Fruit fly (Drosophila melanogaster) whole organism, embryonic: ENCODE data around the gene Hinfp.

ENCODE experiments used
- CG10654 ChIP-seq: fragments of 200-800 bp; sonication (Bioruptor generic); optimal IDR thresholded peaks from 2 replicates; lab custom pipeline; 2016; ENCODE audit warnings: missing biosample characterization, missing genetic modification characterization
- CG11085 ChIP-seq: fragments of 200-800 bp; sonication (Bioruptor generic); IDR thresholded peaks from 2 replicates; pipeline ENCODE4 v1.3.6; 2022; ENCODE audit warnings: missing biosample characterization, missing genetic modification characterization
- CG11696 ChIP-seq: fragments of 200-800 bp; sonication (Bioruptor generic); IDR thresholded peaks from 2 replicates; pipeline ENCODE4 v1.3.6; 2022; ENCODE audit warnings: missing biosample characterization, missing genetic modification characterization
- CG12299 ChIP-seq: fragments of 200-800 bp; sonication (Bioruptor generic); optimal IDR thresholded peaks from 2 replicates; lab custom pipeline; 2018; ENCODE audit warnings: missing biosample characterization, mild to moderate bottlenecking, missing genetic modification characterization
- CG13123 ChIP-seq: fragments of 200-800 bp; sonication (Bioruptor generic); optimal IDR thresholded peaks from 2 replicates; lab custom pipeline; 2016; ENCODE audit warnings: missing biosample characterization, missing genetic modification characterization
- CG13287 ChIP-seq: fragments of 200-800 bp; sonication (Bioruptor generic); IDR thresholded peaks from 2 replicates; pipeline ENCODE4 v1.3.6; 2022; ENCODE audit warnings: missing biosample characterization, missing genetic modification characterization; ENCODE audit not compliant: partially characterized antibody
- CG15479 ChIP-seq: fragments of 200-800 bp; sonication (Bioruptor generic); optimal IDR thresholded peaks from 3 replicates; lab custom pipeline; 2019; ENCODE audit warnings: missing biosample characterization, mild to moderate bottlenecking, missing genetic modification characterization, moderate library complexity
- CG1647 ChIP-seq: fragments of 200-800 bp; sonication (Bioruptor generic); optimal IDR thresholded peaks from 3 replicates; lab custom pipeline; 2016; ENCODE audit warnings: missing biosample characterization, missing genetic modification characterization
- CG17829 ChIP-seq: fragments of 200-800 bp; optimal IDR thresholded peaks from 2 replicates; lab custom pipeline; 2019; ENCODE audit warnings: missing biosample characterization, mild to moderate bottlenecking, missing genetic modification characterization, moderate library complexity
- CG18262 ChIP-seq: fragments of 200-800 bp; optimal IDR thresholded peaks from 3 replicates; lab custom pipeline; 2019; ENCODE audit warnings: missing biosample characterization, mild to moderate bottlenecking, missing genetic modification characterization, moderate library complexity
- CG2120 ChIP-seq: fragments of 200-800 bp; sonication (Bioruptor generic); optimal IDR thresholded peaks from 3 replicates; lab custom pipeline; 2016; ENCODE audit warnings: missing biosample characterization, missing genetic modification characterization
- CG32772 ChIP-seq: fragments of 200-800 bp; sonication (Bioruptor generic); IDR thresholded peaks from 2 replicates; pipeline ENCODE4 v1.3.6; 2022; ENCODE audit warnings: missing biosample characterization, missing genetic modification characterization
- CG34376 ChIP-seq: fragments of 200-800 bp; sonication (Bioruptor generic); optimal IDR thresholded peaks from 2 replicates; lab custom pipeline; 2018; ENCODE audit warnings: missing biosample characterization, mild to moderate bottlenecking, missing genetic modification characterization
- CG4424 ChIP-seq: fragments of 200-800 bp; sonication (Bioruptor generic); optimal IDR thresholded peaks from 3 replicates; lab custom pipeline; 2016; ENCODE audit warnings: missing biosample characterization, missing genetic modification characterization
- CG6689 ChIP-seq: fragments of 200-800 bp; sonication (Bioruptor generic); IDR thresholded peaks from 2 replicates; pipeline ENCODE4 v1.3.6; 2022; ENCODE audit warnings: missing biosample characterization, missing genetic modification characterization
- CG6765 ChIP-seq: fragments of 200-800 bp; sonication (Bioruptor generic); optimal IDR thresholded peaks from 3 replicates; lab custom pipeline; 2017; ENCODE audit warnings: missing biosample characterization, mild to moderate bottlenecking, missing genetic modification characterization
- CG6813 ChIP-seq: fragments of 200-800 bp; sonication (Bioruptor generic); optimal IDR thresholded peaks from 2 replicates; lab custom pipeline; 2017; ENCODE audit warnings: missing biosample characterization, missing genetic modification characterization, mild to moderate bottlenecking, moderate library complexity, missing genetic modification reagents
- CG7928 ChIP-seq: fragments of 200-800 bp; sonication (Bioruptor generic); optimal IDR thresholded peaks from 2 replicates; lab custom pipeline; 2017; ENCODE audit warnings: missing biosample characterization, mild to moderate bottlenecking, missing genetic modification characterization
- CG8281 ChIP-seq: fragments of 200-800 bp; sonication (Bioruptor generic); optimal IDR thresholded peaks from 2 replicates; lab custom pipeline; 2018; ENCODE audit warnings: missing biosample characterization, mild to moderate bottlenecking, missing genetic modification characterization, moderate library complexity
- CG8765 ChIP-seq: fragments of 200-800 bp; sonication (Bioruptor generic); IDR thresholded peaks from 2 replicates; pipeline ENCODE4 v1.3.6; 2022; ENCODE audit warnings: missing biosample characterization, missing genetic modification characterization
- Dip3 ChIP-seq: fragments of 200-800 bp; sonication (Bioruptor generic); optimal IDR thresholded peaks from 3 replicates; lab custom pipeline; 2016; ENCODE audit warnings: missing biosample characterization, missing genetic modification characterization
- H2.0 ChIP-seq: fragments of 200-800 bp; sonication (Bioruptor generic); IDR thresholded peaks from 2 replicates; pipeline ENCODE4 v1.3.6; 2022; ENCODE audit warnings: missing biosample characterization, missing genetic modification characterization
- HHEX ChIP-seq: fragments of 200-800 bp; sonication (Bioruptor generic); optimal IDR thresholded peaks from 3 replicates; lab custom pipeline; 2017; ENCODE audit warnings: missing biosample characterization, mild to moderate bottlenecking, missing genetic modification characterization, missing genetic modification reagents
- HLHmδ ChIP-seq: fragments of 200-800 bp; sonication (Bioruptor generic); optimal IDR thresholded peaks from 2 replicates; lab custom pipeline; 2018; ENCODE audit warnings: missing biosample characterization, mild to moderate bottlenecking, missing genetic modification characterization, moderate library complexity
- Hr78 ChIP-seq, 2 experiments: fragments of 200-800 bp in 1 of 2; fragments of >200 bp in 1 of 2; sonication (Bioruptor generic) in 1 of 2; optimal IDR thresholded peaks; 2 replicates each; lab custom pipeline; 2017 to 2019; ENCODE audit warnings: missing biosample characterization in 2 of 2, missing genetic modification characterization in 2 of 2, mild to moderate bottlenecking in 1 of 2, moderate library complexity in 1 of 2
- MTF-1 ChIP-seq: fragments of 200-800 bp; sonication (Bioruptor generic); optimal IDR thresholded peaks from 2 replicates; lab custom pipeline; 2018; ENCODE audit warnings: missing biosample characterization, mild to moderate bottlenecking, missing genetic modification characterization, borderline replicate concordance
- NC2α ChIP-seq: fragments of 200-800 bp; sonication (Bioruptor generic); optimal IDR thresholded peaks from 2 replicates; lab custom pipeline; 2016; ENCODE audit warnings: missing biosample characterization, missing genetic modification characterization
- Oli ChIP-seq: fragments of 200-800 bp; sonication (Bioruptor generic); optimal IDR thresholded peaks from 2 replicates; lab custom pipeline; 2018; ENCODE audit warnings: missing biosample characterization, mild to moderate bottlenecking, missing genetic modification characterization, moderate library complexity
- Sry-δ ChIP-seq: fragments of 200-800 bp; sonication (Bioruptor generic); optimal IDR thresholded peaks from 2 replicates; lab custom pipeline; 2016; ENCODE audit warnings: missing biosample characterization, missing genetic modification characterization
- Taf1 ChIP-seq: fragments of 200-800 bp; sonication (Bioruptor generic); IDR thresholded peaks from 2 replicates; pipeline ENCODE4 v1.3.6; 2022; ENCODE audit warnings: missing biosample characterization, missing genetic modification characterization
- Usf ChIP-seq: fragments of 200-800 bp; sonication (Bioruptor generic); optimal IDR thresholded peaks from 2 replicates; lab custom pipeline; 2017; ENCODE audit warnings: missing genotype, missing biosample characterization, missing genetic modification characterization
- Xbp1 ChIP-seq: fragments of 200-800 bp; sonication (Bioruptor generic); optimal IDR thresholded peaks from 3 replicates; lab custom pipeline; 2016; ENCODE audit warnings: missing biosample characterization, mild to moderate bottlenecking, missing genetic modification characterization
- abd-A ChIP-seq: fragments of 200-800 bp; sonication (Bioruptor generic); optimal IDR thresholded peaks from 3 replicates; lab custom pipeline; 2019; ENCODE audit warnings: missing biosample characterization, mild to moderate bottlenecking, missing genetic modification characterization, moderate library complexity
- bab2 ChIP-seq: fragments of 200-800 bp; sonication (Bioruptor generic); optimal IDR thresholded peaks from 2 replicates; lab custom pipeline; 2016; ENCODE audit warnings: missing biosample characterization, missing genetic modification characterization
- br ChIP-seq: fragments of >200 bp; optimal IDR thresholded peaks from 2 replicates; lab custom pipeline; 2017
- bsh ChIP-seq, 2 experiments: fragments of 200-800 bp; sonication (Bioruptor generic); optimal IDR thresholded peaks; 2 replicates each; lab custom pipeline; 2017 to 2018; ENCODE audit warnings: mild to moderate bottlenecking in 2 of 2, missing biosample characterization in 2 of 2, missing genetic modification characterization in 2 of 2, moderate library complexity in 1 of 2
- crol ChIP-seq: fragments of 200-800 bp; sonication (Bioruptor generic); IDR thresholded peaks from 2 replicates; pipeline ENCODE4 v1.3.6; 2022; ENCODE audit warnings: missing biosample characterization, missing genetic modification characterization
- crp ChIP-seq, 2 experiments: fragments of 200-800 bp; sonication (Bioruptor generic); optimal IDR thresholded peaks; 2 replicates in 1 of 2; 3 replicates in 1 of 2; lab custom pipeline; 2017; ENCODE audit warnings: missing biosample characterization in 2 of 2, missing genetic modification characterization in 2 of 2, mild to moderate bottlenecking in 1 of 2, moderate library complexity in 1 of 2
- dan ChIP-seq: fragments of 200-800 bp; sonication (Bioruptor generic); IDR thresholded peaks from 2 replicates; pipeline ENCODE4 v1.3.6; 2022; ENCODE audit warnings: missing biosample characterization, missing genetic modification characterization
- dm ChIP-seq: fragments of 200-800 bp; sonication (Bioruptor generic); optimal IDR thresholded peaks from 3 replicates; lab custom pipeline; 2016; ENCODE audit warnings: missing biosample characterization, missing genetic modification characterization
- gfzf ChIP-seq: fragments of 200-800 bp; sonication (Bioruptor generic); optimal IDR thresholded peaks from 2 replicates; lab custom pipeline; 2016; ENCODE audit warnings: missing biosample characterization, mild to moderate bottlenecking, missing genetic modification characterization, moderate library complexity
- ind ChIP-seq: fragments of 200-800 bp; sonication (Bioruptor generic); optimal IDR thresholded peaks from 3 replicates; lab custom pipeline; 2016; ENCODE audit warnings: missing biosample characterization, missing genetic modification characterization
- kah ChIP-seq: fragments of 200-800 bp; sonication (Bioruptor generic); optimal IDR thresholded peaks from 2 replicates; lab custom pipeline; 2018; ENCODE audit warnings: missing biosample characterization, mild to moderate bottlenecking, missing genetic modification characterization
- org-1 ChIP-seq: fragments of 200-800 bp; sonication (Bioruptor generic); optimal IDR thresholded peaks from 2 replicates; lab custom pipeline; 2017; ENCODE audit warnings: missing biosample characterization, missing genetic modification characterization
- pb ChIP-seq: fragments of 200-800 bp; sonication (Bioruptor generic); optimal IDR thresholded peaks from 3 replicates; lab custom pipeline; 2016; ENCODE audit warnings: missing biosample characterization, missing genetic modification characterization
- rib ChIP-seq: fragments of 200-800 bp; sonication (Bioruptor generic); IDR thresholded peaks from 2 replicates; pipeline ENCODE4 v1.3.6; 2022; ENCODE audit warnings: missing biosample characterization, missing genetic modification characterization
- ro ChIP-seq: fragments of 200-800 bp; sonication (Bioruptor generic); IDR thresholded peaks from 2 replicates; pipeline ENCODE4 v1.3.6; 2022; ENCODE audit warnings: missing biosample characterization, missing genetic modification characterization
- sna ChIP-seq: fragments of 200-800 bp; sonication (Bioruptor generic); IDR thresholded peaks from 2 replicates; pipeline ENCODE4 v1.3.6; 2022; ENCODE audit warnings: missing biosample characterization, missing genetic modification characterization; ENCODE audit not compliant: partially characterized antibody
- toy ChIP-seq: fragments of 200-800 bp; sonication (Bioruptor generic); IDR thresholded peaks from 2 replicates; pipeline ENCODE4 v1.3.6; 2022; ENCODE audit warnings: missing biosample characterization, missing genetic modification characterization
- unc-4 ChIP-seq: fragments of 200-800 bp; sonication (Bioruptor generic); IDR thresholded peaks from 2 replicates; pipeline ENCODE4 v1.3.6; 2022; ENCODE audit warnings: missing biosample characterization, missing genetic modification characterization; ENCODE audit not compliant: partially characterized antibody
- unpg ChIP-seq: fragments of 200-800 bp; sonication (Bioruptor generic); optimal IDR thresholded peaks from 3 replicates; lab custom pipeline; 2018; ENCODE audit warnings: missing biosample characterization, mild to moderate bottlenecking, missing genetic modification characterization, moderate library complexity

Hinfp gene

DNA sequence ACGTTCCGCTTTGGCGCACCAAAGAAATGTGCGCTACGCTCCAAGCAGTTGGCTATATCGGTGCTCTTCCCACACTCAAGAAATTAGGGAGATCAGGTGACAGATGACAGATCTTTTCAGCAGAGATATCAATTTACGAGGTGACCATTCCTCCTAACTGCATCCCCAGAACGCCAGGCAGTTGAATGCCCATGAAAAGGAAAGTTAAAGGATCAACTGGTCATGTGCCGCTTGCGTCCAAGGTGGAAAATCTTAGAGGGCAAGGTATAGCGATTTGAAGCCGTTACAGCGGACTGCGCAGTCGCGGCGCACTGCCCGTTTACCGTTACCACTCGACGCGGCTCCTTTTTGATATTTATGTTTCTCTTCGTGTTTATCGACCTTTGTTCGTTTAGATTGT is 6.8 kb upstream of the Hinfp start (continued):
- peak; percentile 48 for TF ChIP-seq bab2
- no peak for TF ChIP-seq CG11696
- TF ChIP-seq rib: no peak
- peak; percentile 22 for TF ChIP-seq Oli (tag; lab: Kevin White, UChicago)
- TF ChIP-seq CG32772 (GFP tag; lab: Robert Waterston, UW): no peak
- peak; percentile 62 for TF ChIP-seq Dip3
- TF ChIP-seq org-1 (GFP tag; lab: Kevin White, UChicago): peak; percentile 20
- TF ChIP-seq CG13287 (GFP tag; lab: Robert Waterston, UW): no peak
- TF ChIP-seq kah (GFP tag; lab: Kevin White, UChicago): no peak
- no peak for TF ChIP-seq CG10654 (GFP tag; lab: Kevin White, UChicago)
- TF ChIP-seq CG6813 (GFP tag; lab: Kevin White, UChicago): no peak
- TF ChIP-seq Xbp1 (GFP tag; lab: Kevin White, UChicago): peak; percentile 24
- no peak for TF ChIP-seq ro (GFP tag; lab: Robert Waterston, UW)
- TF ChIP-seq CG11085 (GFP tag; lab: Robert Waterston, UW): no peak
- TF ChIP-seq CG34376: no peak
- no peak for TF ChIP-seq Usf (GFP tag; lab: Kevin White, UChicago)
- peak; percentile 3 for TF ChIP-seq unpg (GFP tag; lab: Kevin White, UChicago)
- TF ChIP-seq crol (GFP tag; lab: Robert Waterston, UW): no peak
- no peak for TF ChIP-seq MTF-1 (GFP tag; lab: Kevin White, UChicago)
- TF ChIP-seq Taf1: no peak
- TF ChIP-seq CG13123 (GFP tag; lab: Kevin White, UChicago): no peak
- no peak for TF ChIP-seq dm (GFP tag; lab: Kevin White, UChicago)
- no peak for TF ChIP-seq NC2α (GFP tag; lab: Kevin White, UChicago)
- no peak for TF ChIP-seq CG6765 (GFP tag; lab: Kevin White, UChicago)
- no peak for TF ChIP-seq sna
- TF ChIP-seq CG15479: no peak
- TF ChIP-seq crp (GFP tag; optimal IDR thresholded peaks at IDR 0.05; lab: Kevin White, UChicago): no peak
- TF ChIP-seq CG8281: no peak
- TF ChIP-seq toy (GFP tag; lab: Robert Waterston, UW): no peak
- TF ChIP-seq CG12299 (tag; lab: Kevin White, UChicago): no peak
- TF ChIP-seq bsh (GFP tag; optimal IDR thresholded peaks at IDR 0.05; lab: Kevin White, UChicago): peak in 1 of 2 experiments; percentile 25
- peak; percentile 51 for TF ChIP-seq ind (GFP tag; lab: Kevin White, UChicago)
- no peak for TF ChIP-seq Hr78 (GFP tag; optimal IDR thresholded peaks at IDR 0.05; lab: Kevin White, UChicago)
- TF ChIP-seq CG8765: no peak
- no peak for TF ChIP-seq gfzf (GFP tag; lab: Kevin White, UChicago)
- TF ChIP-seq CG17829: peak; percentile 7
- peak; percentile 36 for TF ChIP-seq CG18262
- TF ChIP-seq dan: no peak
- TF ChIP-seq HHEX (GFP tag; lab: Kevin White, UChicago): peak; percentile 47
- peak; percentile 34 for TF ChIP-seq CG2120 (GFP tag; lab: Kevin White, UChicago)
- TF ChIP-seq Sry-δ (GFP tag; lab: Kevin White, UChicago): no peak
- TF ChIP-seq CG1647 (GFP tag; lab: Kevin White, UChicago): no peak
- TF ChIP-seq CG4424 (GFP tag; lab: Kevin White, UChicago): peak; percentile 7
- no peak for TF ChIP-seq unc-4 (GFP tag; lab: Robert Waterston, UW)
- no peak for TF ChIP-seq CG7928
- TF ChIP-seq CG6689 (GFP tag; lab: Robert Waterston, UW): 0 out of 2 replicates have a peak, but pooled peaks have one; percentile 29
- no peak for TF ChIP-seq abd-A (tag; lab: Kevin White, UChicago)
- no peak for TF ChIP-seq HLHmδ (GFP tag; lab: Kevin White, UChicago)
- TF ChIP-seq br (lab: Kevin White, UChicago): no peak
- peak; percentile 11 for TF ChIP-seq pb (GFP tag; lab: Kevin White, UChicago)
- TF ChIP-seq H2.0 (GFP tag; lab: Robert Waterston, UW): peak; percentile 18; the same call in 1 of the 2 replicates
